Worm (Caenorhabditis elegans) whole organism, late embryonic: Measurements from ENCODE around the gene clec-219.

ENCODE experiments used
- ceh-19 ChIP-seq: fragments of 200-800 bp; sonication (Bioruptor generic); optimal IDR thresholded peaks from 2 replicates; lab custom pipeline; 2018; ENCODE audit warnings: mild to moderate bottlenecking, missing genetic modification characterization, missing compliant biosample characterization
- hlh-30 ChIP-seq: sonication (generic microtip); optimal IDR thresholded peaks from 2 replicates; lab custom pipeline; 2017; ENCODE audit warnings: antibody characterized with exemption, missing genetic modification characterization, missing compliant biosample characterization; ENCODE audit not compliant: insufficient read depth
- npax-4 ChIP-seq: sonication (generic microtip); optimal IDR thresholded peaks from 2 replicates; lab custom pipeline; 2016; ENCODE audit warnings: missing genetic modification characterization, missing compliant biosample characterization
- pqm-1 ChIP-seq: sonication (generic microtip); optimal IDR thresholded peaks from 2 replicates; lab custom pipeline; 2016; ENCODE audit warnings: missing genetic modification characterization, missing compliant biosample characterization

DNA sequence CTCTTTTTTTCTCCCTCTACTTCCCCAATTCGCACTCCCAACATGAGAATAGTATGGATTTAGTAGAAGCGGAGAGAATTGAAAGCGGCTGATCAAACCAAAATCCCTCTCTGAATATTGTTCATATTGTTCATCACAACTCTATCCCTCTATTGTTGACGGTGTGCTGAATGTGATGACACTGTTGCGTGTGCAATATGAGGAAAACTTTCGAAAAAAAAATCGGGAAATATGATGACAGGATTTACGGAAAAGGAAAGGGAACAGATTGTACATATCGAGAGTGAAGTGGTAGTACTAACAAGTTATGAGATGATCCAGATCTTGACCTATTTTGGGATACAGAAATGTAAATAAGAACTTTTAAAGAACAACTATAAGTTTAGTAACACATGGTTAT is 22.4 kb upstream of the clec-219 start, which contains the start of gene smex-1:
- no peak for TF ChIP-seq npax-4 (tag; lab: Kevin White, UChicago)
- TF ChIP-seq ceh-19 (GFP tag; lab: Kevin White, UChicago), result no peak
- no peak for TF ChIP-seq pqm-1 (tag; lab: Kevin White, UChicago)
- no peak for TF ChIP-seq hlh-30 (tag; lab: Kevin White, UChicago)
